Worm (Caenorhabditis elegans) whole organism, young adult: ENCODE measurements around the gene ccch-1.

Experiments used
- B0019.2 ChIP-seq: fragments of 200-800 bp; sonication (Bioruptor generic); conservative IDR thresholded peaks from 2 replicates; pipeline ENCODE4 v1.3.6; 2022; ENCODE audit warnings: missing genetic modification reagents, missing genetic modification characterization, missing compliant biosample characterization
- B0035.1 ChIP-seq: sonication (generic microtip); optimal IDR thresholded peaks from 2 replicates; lab custom pipeline; 2016; ENCODE audit warnings: missing genetic modification characterization, mild to moderate bottlenecking, missing compliant biosample characterization, missing genotype, missing genetic modification reagents
- C06A6.2 ChIP-seq: fragments of 200-800 bp; sonication (Bioruptor generic); conservative IDR thresholded peaks from 2 replicates; pipeline ENCODE4 v1.3.6; 2022; ENCODE audit warnings: missing genetic modification characterization, missing compliant biosample characterization
- C17E4.6 ChIP-seq: fragments of 200-800 bp; sonication (Bioruptor generic); IDR thresholded peaks from 2 replicates; pipeline ENCODE4 v1.3.6; 2022; ENCODE audit warnings: missing genetic modification reagents, missing genetic modification characterization, missing compliant biosample characterization
- F22D6.2 ChIP-seq: sonication (generic microtip); optimal IDR thresholded peaks from 2 replicates; lab custom pipeline; 2016; ENCODE audit warnings: mild to moderate bottlenecking, missing genetic modification characterization, missing compliant biosample characterization
- F23B12.7 ChIP-seq: sonication (generic microtip); optimal IDR thresholded peaks from 2 replicates; lab custom pipeline; 2017; ENCODE audit warnings: missing genetic modification characterization, mild to moderate bottlenecking, missing compliant biosample characterization, antibody characterized with exemption, moderate library complexity; ENCODE audit not compliant: insufficient read depth
- F39B2.1 ChIP-seq: fragments of 200-800 bp; sonication (Bioruptor generic); IDR thresholded peaks from 2 replicates; pipeline ENCODE4 v1.3.6; 2022; ENCODE audit warnings: missing genetic modification reagents, missing genetic modification characterization, missing compliant biosample characterization
- F49E8.2 ChIP-seq: sonication (generic microtip); optimal IDR thresholded peaks from 3 replicates; lab custom pipeline; 2017; ENCODE audit warnings: missing genetic modification characterization, mild to moderate bottlenecking, missing compliant biosample characterization, antibody characterized with exemption, moderate library complexity; ENCODE audit not compliant: insufficient read depth
- F57A8.1 ChIP-seq: fragments of 200-800 bp; sonication (Bioruptor generic); optimal IDR thresholded peaks from 2 replicates; lab custom pipeline; 2018; ENCODE audit warnings: mild to moderate bottlenecking, missing genetic modification characterization, moderate library complexity, missing compliant biosample characterization
- F57C9.4 ChIP-seq: sonication (generic microtip); optimal IDR thresholded peaks from 2 replicates; lab custom pipeline; 2017; ENCODE audit warnings: mild to moderate bottlenecking, missing genetic modification characterization, missing compliant biosample characterization
- Y53G8AR.9 ChIP-seq: fragments of 200-800 bp; sonication (Bioruptor generic); conservative IDR thresholded peaks from 2 replicates; pipeline ENCODE4 v1.3.6; 2022; ENCODE audit warnings: missing genetic modification reagents, missing genetic modification characterization, missing compliant biosample characterization
- Y56A3A.18 ChIP-seq: fragments of 200-800 bp; sonication (Bioruptor generic); IDR thresholded peaks from 2 replicates; pipeline ENCODE4 v1.3.6; 2022; ENCODE audit warnings: missing genetic modification reagents, missing genetic modification characterization, missing compliant biosample characterization
- Y67H2A.10 ChIP-seq: fragments of 200-800 bp; sonication (Bioruptor generic); conservative IDR thresholded peaks from 2 replicates; pipeline ENCODE4 v1.3.6; 2022; ENCODE audit warnings: missing genetic modification reagents, missing genetic modification characterization, missing compliant biosample characterization
- Y79H2A.3 ChIP-seq: fragments of 200-800 bp; sonication (Bioruptor generic); conservative IDR thresholded peaks from 2 replicates; pipeline ENCODE4 v1.3.6; 2022; ENCODE audit warnings: missing genetic modification reagents, missing genetic modification characterization, missing compliant biosample characterization
- ZK185.1 ChIP-seq: sonication (generic microtip); optimal IDR thresholded peaks from 2 replicates; lab custom pipeline; 2016; ENCODE audit warnings: mild to moderate bottlenecking, missing genetic modification characterization, missing compliant biosample characterization; ENCODE audit not compliant: poor library complexity, severe bottlenecking
- bed-1 ChIP-seq: fragments of 200-800 bp; sonication (Bioruptor generic); IDR thresholded peaks from 2 replicates; pipeline ENCODE4 v1.3.6; 2022; ENCODE audit warnings: missing genetic modification reagents, missing genetic modification characterization, missing compliant biosample characterization
- ccch-3 ChIP-seq: fragments of 200-800 bp; sonication (Bioruptor generic); optimal IDR thresholded peaks from 2 replicates; lab custom pipeline; 2018; ENCODE audit warnings: mild to moderate bottlenecking, missing genetic modification characterization, missing compliant biosample characterization
- cebp-1 ChIP-seq, 2 experiments: fragments of 200-800 bp in 1 of 2; sonication (Bioruptor generic) in 1 of 2; sonication (generic microtip) in 1 of 2; IDR thresholded peaks in 1 of 2; optimal IDR thresholded peaks in 1 of 2; 2 replicates each; pipeline versions ENCODE4 v1.3.6 to Lab custom; 2017 to 2022; ENCODE audit warnings: missing compliant biosample characterization in 2 of 2, missing genetic modification characterization in 2 of 2, mild to moderate bottlenecking in 1 of 2, missing genetic modification reagents in 1 of 2, moderate library complexity in 1 of 2
- ceh-100 ChIP-seq: fragments of 200-800 bp; sonication (Bioruptor generic); IDR thresholded peaks from 2 replicates; pipeline ENCODE4 v1.3.6; 2022; ENCODE audit warnings: missing genetic modification reagents, missing genetic modification characterization, missing compliant biosample characterization
- ceh-27 ChIP-seq: fragments of 200-800 bp; sonication (Bioruptor generic); optimal IDR thresholded peaks from 2 replicates; lab custom pipeline; 2018; ENCODE audit warnings: mild to moderate bottlenecking, missing genetic modification characterization, moderate library complexity, missing compliant biosample characterization
- ceh-40 ChIP-seq: fragments of 200-800 bp; sonication (Bioruptor generic); IDR thresholded peaks from 2 replicates; pipeline ENCODE4 v1.3.6; 2022; ENCODE audit warnings: missing genetic modification characterization, missing compliant biosample characterization
- ceh-79 ChIP-seq: sonication (generic microtip); optimal IDR thresholded peaks from 2 replicates; lab custom pipeline; 2017; ENCODE audit warnings: mild to moderate bottlenecking, missing genetic modification characterization, missing compliant biosample characterization
- die-1 ChIP-seq: sonication (generic microtip); optimal IDR thresholded peaks from 2 replicates; lab custom pipeline; 2016; ENCODE audit warnings: missing genotype, mild to moderate bottlenecking, missing genetic modification characterization, missing compliant biosample characterization
- efl-1 ChIP-seq: fragments of 150-350 bp; optimal IDR thresholded peaks from 2 replicates; lab custom pipeline; 2014; ENCODE audit warnings: missing biosample characterization, missing genetic modification reagents, missing genetic modification characterization
- egrh-3 ChIP-seq: fragments of 200-800 bp; sonication (Bioruptor generic); IDR thresholded peaks from 2 replicates; pipeline ENCODE4 v1.3.6; 2022; ENCODE audit warnings: missing genetic modification reagents, missing genetic modification characterization, missing compliant biosample characterization
- him-1 ChIP-seq: sonication (generic microtip); optimal IDR thresholded peaks from 2 replicates; lab custom pipeline; 2016; ENCODE audit warnings: missing genotype, missing genetic modification reagents, missing genetic modification characterization, missing compliant biosample characterization
- hmg-1.2 ChIP-seq: fragments of 200-800 bp; sonication (Bioruptor generic); IDR thresholded peaks from 2 replicates; pipeline ENCODE4 v1.3.6; 2022; ENCODE audit warnings: missing genetic modification reagents, missing genetic modification characterization, missing compliant biosample characterization
- hmg-20 ChIP-seq: fragments of 200-800 bp; sonication (Bioruptor generic); IDR thresholded peaks from 2 replicates; pipeline ENCODE4 v1.3.6; 2022; ENCODE audit warnings: missing genetic modification reagents, missing genetic modification characterization, missing compliant biosample characterization
- hsf-1 ChIP-seq: fragments of 200-800 bp; sonication (Bioruptor generic); IDR thresholded peaks from 2 replicates; pipeline ENCODE4 v1.3.6; 2022; ENCODE audit warnings: missing genetic modification reagents, missing genetic modification characterization, missing compliant biosample characterization
- lin-26 ChIP-seq: fragments of 200-800 bp; sonication (Bioruptor generic); IDR thresholded peaks from 2 replicates; pipeline ENCODE4 v1.3.6; 2022; ENCODE audit warnings: missing genetic modification reagents, missing genetic modification characterization, missing compliant biosample characterization
- lin-35 ChIP-seq, 3 experiments: fragments of 150-350 bp in 2 of 3; sonication (generic microtip) in 1 of 3; optimal IDR thresholded peaks; 2 replicates each; lab custom pipeline; 2014 to 2018; ENCODE audit warnings: missing biosample characterization in 3 of 3, missing genetic modification characterization in 3 of 3, missing genetic modification reagents in 3 of 3
- lin-54 ChIP-seq: fragments of 200-800 bp; sonication (Bioruptor generic); optimal IDR thresholded peaks from 2 replicates; lab custom pipeline; 2018; ENCODE audit warnings: mild to moderate bottlenecking, missing genetic modification characterization, missing compliant biosample characterization
- madf-6 ChIP-seq: fragments of 200-800 bp; sonication (Bioruptor generic); IDR thresholded peaks from 2 replicates; pipeline ENCODE4 v1.3.6; 2022; ENCODE audit warnings: missing genetic modification reagents, missing genetic modification characterization, missing compliant biosample characterization
- mxl-1 ChIP-seq: sonication (generic microtip); optimal IDR thresholded peaks from 2 replicates; lab custom pipeline; 2016; ENCODE audit warnings: missing genetic modification characterization, missing compliant biosample characterization
- pha-4 ChIP-seq: fragments of 150-350 bp; sonication (generic microtip); optimal IDR thresholded peaks from 2 replicates; lab custom pipeline; 2014; ENCODE audit warnings: missing biosample characterization, missing genetic modification reagents, missing genetic modification characterization
- repo-1 ChIP-seq: sonication (generic microtip); optimal IDR thresholded peaks from 2 replicates; lab custom pipeline; 2017; ENCODE audit warnings: mild to moderate bottlenecking, missing genetic modification characterization, missing compliant biosample characterization
- sdz-38 ChIP-seq: sonication (generic microtip); optimal IDR thresholded peaks from 2 replicates; lab custom pipeline; 2016; ENCODE audit warnings: missing genotype, missing genetic modification characterization, missing compliant biosample characterization
- somi-1 ChIP-seq: fragments of 200-800 bp; sonication (Bioruptor generic); optimal IDR thresholded peaks from 2 replicates; lab custom pipeline; 2018; ENCODE audit warnings: mild to moderate bottlenecking, missing genetic modification characterization, missing compliant biosample characterization
- sptf-2 ChIP-seq: fragments of 200-800 bp; sonication (Bioruptor generic); optimal IDR thresholded peaks from 2 replicates; lab custom pipeline; 2018; ENCODE audit warnings: mild to moderate bottlenecking, missing genetic modification characterization, missing compliant biosample characterization
- tlf-1 ChIP-seq: fragments of 200-800 bp; sonication (Bioruptor generic); optimal IDR thresholded peaks from 2 replicates; lab custom pipeline; 2018; ENCODE audit warnings: mild to moderate bottlenecking, missing genetic modification characterization, missing compliant biosample characterization
- unc-130 ChIP-seq: sonication (generic microtip); optimal IDR thresholded peaks from 2 replicates; lab custom pipeline; 2016; ENCODE audit warnings: missing genetic modification reagents, missing genetic modification characterization, missing compliant biosample characterization
- xnd-1 ChIP-seq: sonication (generic microtip); optimal IDR thresholded peaks from 2 replicates; lab custom pipeline; 2016; ENCODE audit warnings: missing genotype, missing genetic modification reagents, missing genetic modification characterization, missing compliant biosample characterization
- ztf-18 ChIP-seq: sonication (generic microtip); optimal IDR thresholded peaks from 2 replicates; lab custom pipeline; 2016; ENCODE audit warnings: missing genotype, mild to moderate bottlenecking, missing genetic modification characterization, missing compliant biosample characterization
- ztf-22 ChIP-seq: fragments of 200-800 bp; sonication (Bioruptor generic); optimal IDR thresholded peaks from 2 replicates; lab custom pipeline; 2018; ENCODE audit warnings: mild to moderate bottlenecking, missing genetic modification characterization, moderate library complexity, missing compliant biosample characterization
- ztf-26 ChIP-seq: sonication (generic microtip); optimal IDR thresholded peaks from 2 replicates; lab custom pipeline; 2017; ENCODE audit warnings: missing genetic modification characterization, missing compliant biosample characterization
- ztf-3 ChIP-seq: fragments of 200-800 bp; sonication (Bioruptor generic); optimal IDR thresholded peaks from 2 replicates; lab custom pipeline; 2018; ENCODE audit warnings: mild to moderate bottlenecking, missing genetic modification characterization, missing compliant biosample characterization
- ztf-6 ChIP-seq: fragments of 200-800 bp; sonication (Bioruptor generic); IDR thresholded peaks from 2 replicates; pipeline ENCODE4 v1.3.6; 2022; ENCODE audit warnings: missing genetic modification reagents, missing genetic modification characterization, missing compliant biosample characterization

The ccch-1 gene

DNA sequence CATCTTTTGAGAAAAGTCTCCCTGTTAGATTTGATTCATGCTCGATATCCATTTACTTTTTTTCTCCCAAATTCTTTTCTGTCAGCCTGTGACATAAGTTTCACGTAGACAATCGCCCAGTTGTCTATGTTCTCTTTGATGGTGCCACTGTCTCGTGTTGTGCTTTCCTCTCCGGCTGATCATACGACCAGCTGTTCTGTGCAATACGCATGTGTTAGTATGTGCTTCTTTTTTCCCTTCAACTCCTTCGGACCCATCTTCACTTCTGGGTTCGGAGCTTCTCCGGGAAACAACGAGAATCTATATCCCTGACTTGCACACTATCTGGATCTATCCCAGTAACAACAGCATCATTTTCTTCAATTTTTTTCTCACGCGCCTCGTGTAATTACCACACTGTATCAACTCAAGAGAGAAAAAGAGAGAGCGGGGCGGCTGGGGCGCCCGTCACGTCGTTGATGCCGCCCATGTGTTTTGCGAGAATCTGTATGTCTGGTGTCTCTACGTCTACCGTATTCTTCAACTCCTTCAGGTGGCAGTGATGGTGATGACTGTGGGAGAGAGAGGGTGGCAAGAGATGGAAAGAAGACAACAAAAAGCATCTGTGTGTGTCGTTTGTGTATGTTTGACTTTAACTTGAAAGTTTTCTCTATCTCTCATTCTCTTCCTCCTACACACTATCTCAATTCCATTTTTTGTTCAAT, 4.4 kb downstream of the ccch-1 start (continued):
- 0 out of 2 replicates have a peak, but pooled peaks have one; percentile 49 for TF ChIP-seq lin-26
- TF ChIP-seq sptf-2 (GFP tag; lab: Kevin White, UChicago): no peak
- TF ChIP-seq ztf-18 (tag; lab: Kevin White, UChicago): peak; percentile 37
- 0 out of 2 replicates have a peak, but pooled peaks have one; percentile 10 for TF ChIP-seq Y53G8AR.9 (GFP tag; lab: Robert Waterston, UW)
- TF ChIP-seq Y79H2A.3 (GFP tag; lab: Robert Waterston, UW): no peak
- TF ChIP-seq madf-6: no peak
- TF ChIP-seq ztf-6 (GFP tag; lab: Robert Waterston, UW): peak; percentile 64; the same call in 1 of the 2 replicates
- TF ChIP-seq Y67H2A.10 (GFP tag; lab: Robert Waterston, UW): 0 out of 2 replicates have a peak, but pooled peaks have one; percentile 38
- TF ChIP-seq F49E8.2 (tag; lab: Kevin White, UChicago): no peak
- TF ChIP-seq F22D6.2: peak; percentile 85
- TF ChIP-seq hmg-1.2: peak; percentile 78
- no peak for TF ChIP-seq efl-1 (GFP tag; lab: Kevin White, UChicago)
- no peak for TF ChIP-seq hmg-20 (GFP tag; lab: Robert Waterston, UW)
- TF ChIP-seq unc-130 (GFP tag; lab: Kevin White, UChicago): no peak
- TF ChIP-seq him-1 (tag; lab: Kevin White, UChicago): no peak
- no peak for TF ChIP-seq cebp-1 (GFP tag; IDR thresholded peaks at IDR 0.05; lab: Robert Waterston, UW)
- peak; percentile 77 for TF ChIP-seq cebp-1 (tag; optimal IDR thresholded peaks at IDR 0.05; lab: Kevin White, UChicago)
- TF ChIP-seq ztf-26: peak; percentile 70
- TF ChIP-seq B0035.1: no peak
- no peak; the same call in 1 of the 2 replicates for TF ChIP-seq egrh-3
- peak; percentile 34 for TF ChIP-seq ztf-3 (GFP tag; lab: Kevin White, UChicago)
- no peak for TF ChIP-seq ccch-3 (GFP tag; lab: Kevin White, UChicago)
- TF ChIP-seq ceh-27 (GFP tag; lab: Kevin White, UChicago): peak; percentile 32
- no peak for TF ChIP-seq F57C9.4 (tag; lab: Kevin White, UChicago)
- TF ChIP-seq xnd-1 (tag; lab: Kevin White, UChicago): no peak
- no peak for TF ChIP-seq C17E4.6 (GFP tag; lab: Robert Waterston, UW)
- TF ChIP-seq ceh-40 (GFP tag; lab: Robert Waterston, UW): no peak
- no peak for TF ChIP-seq pha-4 (tag; lab: Kevin White, UChicago)
- TF ChIP-seq bed-1 (GFP tag; lab: Robert Waterston, UW): no peak
- no peak for TF ChIP-seq ztf-22 (GFP tag; lab: Kevin White, UChicago)
- TF ChIP-seq ZK185.1 (tag; lab: Kevin White, UChicago): peak; percentile 40
- no peak for TF ChIP-seq ceh-100
- TF ChIP-seq F23B12.7 (tag; lab: Kevin White, UChicago): peak; percentile 7
- no peak for TF ChIP-seq sdz-38 (tag; lab: Kevin White, UChicago)
- TF ChIP-seq die-1 (tag; lab: Kevin White, UChicago): peak; percentile 48
- TF ChIP-seq Y56A3A.18 (GFP tag; lab: Robert Waterston, UW): 0 out of 2 replicates have a peak, but pooled peaks have one; percentile 39
- peak; percentile 59 for TF ChIP-seq repo-1 (tag; lab: Kevin White, UChicago)
- peak in 1 of 3 experiments; percentile 1 for TF ChIP-seq lin-35 (GFP tag; optimal IDR thresholded peaks at IDR 0.05; lab: Kevin White, UChicago)
- TF ChIP-seq F57A8.1: no peak
- TF ChIP-seq hsf-1 (GFP tag; lab: Robert Waterston, UW): no peak
- no peak for TF ChIP-seq mxl-1
- no peak for TF ChIP-seq F39B2.1 (GFP tag; lab: Robert Waterston, UW)
- no peak for TF ChIP-seq ceh-79 (tag; lab: Kevin White, UChicago)
- TF ChIP-seq B0019.2 (GFP tag; lab: Robert Waterston, UW): no peak
- peak; percentile 42 for TF ChIP-seq tlf-1 (GFP tag; lab: Kevin White, UChicago)
- TF ChIP-seq C06A6.2 (GFP tag; lab: Robert Waterston, UW): 0 out of 2 replicates have a peak, but pooled peaks have one; percentile 52
- TF ChIP-seq somi-1: peak; percentile 88
- TF ChIP-seq lin-54 (GFP tag; lab: Kevin White, UChicago): peak; percentile 8
